Fruit fly (Drosophila melanogaster) whole organism, embryonic: ENCODE results near the gene stnB.

Experiments used
- Abd-B ChIP-seq: fragments of 200-800 bp; sonication (Bioruptor generic); optimal IDR thresholded peaks from 2 replicates; lab custom pipeline; 2018; ENCODE audit warnings: missing biosample characterization, mild to moderate bottlenecking, missing genetic modification characterization, moderate library complexity
- Ada2b ChIP-seq: fragments of 200-800 bp; sonication (Bioruptor generic); IDR thresholded peaks from 2 replicates; pipeline ENCODE4 v1.3.6; 2022; ENCODE audit warnings: missing biosample characterization, missing genetic modification characterization
- Bgb ChIP-seq: fragments of 200-800 bp; sonication (Bioruptor generic); IDR thresholded peaks from 2 replicates; pipeline ENCODE4 v1.3.6; 2022; ENCODE audit warnings: missing biosample characterization, missing genetic modification characterization; ENCODE audit not compliant: partially characterized antibody
- CG10366 ChIP-seq: fragments of 200-800 bp; sonication (Bioruptor generic); IDR thresholded peaks from 2 replicates; pipeline ENCODE4 v1.3.6; 2022; ENCODE audit warnings: missing biosample characterization, missing genetic modification characterization
- CG10543 ChIP-seq: fragments of 200-800 bp; sonication (Bioruptor generic); optimal IDR thresholded peaks from 3 replicates; lab custom pipeline; 2017; ENCODE audit warnings: missing biosample characterization, mild to moderate bottlenecking, missing genetic modification characterization, moderate library complexity
- CG11504 ChIP-seq: fragments of 200-800 bp; sonication (Bioruptor generic); optimal IDR thresholded peaks from 3 replicates; lab custom pipeline; 2019; ENCODE audit warnings: missing biosample characterization, mild to moderate bottlenecking, missing genetic modification characterization, moderate library complexity
- CG14860 ChIP-seq: fragments of 200-800 bp; sonication (Bioruptor generic); IDR thresholded peaks from 3 replicates; pipeline ENCODE4 v1.3.6; 2022; ENCODE audit warnings: missing biosample characterization, missing genetic modification characterization; ENCODE audit not compliant: partially characterized antibody
- CG15514 ChIP-seq: fragments of 200-800 bp; sonication (Bioruptor generic); optimal IDR thresholded peaks from 3 replicates; lab custom pipeline; 2017; ENCODE audit warnings: missing biosample characterization, missing genetic modification characterization, mild to moderate bottlenecking, moderate library complexity, missing genetic modification reagents
- CG16779 ChIP-seq: fragments of 200-800 bp; sonication (Bioruptor generic); IDR thresholded peaks from 2 replicates; pipeline ENCODE4 v1.3.6; 2022; ENCODE audit warnings: missing biosample characterization, missing genetic modification characterization
- CG17186 ChIP-seq: fragments of 200-800 bp; sonication (Bioruptor generic); optimal IDR thresholded peaks from 3 replicates; lab custom pipeline; 2017; ENCODE audit warnings: missing biosample characterization, missing genetic modification reagents, missing genetic modification characterization
- CG17612 ChIP-seq: fragments of 200-800 bp; sonication (Bioruptor generic); IDR thresholded peaks from 2 replicates; pipeline ENCODE4 v1.3.6; 2022; ENCODE audit warnings: missing biosample characterization, missing genetic modification characterization
- CG18476 ChIP-seq: fragments of 200-800 bp; sonication (Bioruptor generic); optimal IDR thresholded peaks from 2 replicates; lab custom pipeline; 2016; ENCODE audit warnings: missing biosample characterization, mild to moderate bottlenecking, missing genetic modification characterization
- CG2120 ChIP-seq: fragments of 200-800 bp; sonication (Bioruptor generic); optimal IDR thresholded peaks from 3 replicates; lab custom pipeline; 2016; ENCODE audit warnings: missing biosample characterization, missing genetic modification characterization
- CG2712 ChIP-seq: fragments of 200-800 bp; optimal IDR thresholded peaks from 3 replicates; lab custom pipeline; 2019; ENCODE audit warnings: missing biosample characterization, mild to moderate bottlenecking, missing genetic modification characterization, moderate library complexity
- CG30403 ChIP-seq: fragments of 200-800 bp; sonication (Bioruptor generic); optimal IDR thresholded peaks from 3 replicates; lab custom pipeline; 2016; ENCODE audit warnings: missing biosample characterization, missing genetic modification characterization
- CG31224 ChIP-seq: fragments of 200-800 bp; sonication (Bioruptor generic); IDR thresholded peaks from 2 replicates; pipeline ENCODE4 v1.3.6; 2022; ENCODE audit warnings: missing biosample characterization, missing genetic modification characterization
- CG31365 ChIP-seq: fragments of 200-800 bp; sonication (Bioruptor generic); optimal IDR thresholded peaks from 2 replicates; lab custom pipeline; 2018; ENCODE audit warnings: missing biosample characterization, mild to moderate bottlenecking, missing genetic modification characterization
- CG7786 ChIP-seq: fragments of 200-800 bp; sonication (Bioruptor generic); optimal IDR thresholded peaks from 2 replicates; lab custom pipeline; 2016; ENCODE audit warnings: missing biosample characterization, missing genetic modification characterization
- CG7839 ChIP-seq: fragments of 200-800 bp; sonication (Bioruptor generic); optimal IDR thresholded peaks from 3 replicates; lab custom pipeline; 2018; ENCODE audit warnings: missing biosample characterization, mild to moderate bottlenecking, missing genetic modification characterization, moderate library complexity
- CG9817 ChIP-seq: fragments of 200-800 bp; sonication (Bioruptor generic); optimal IDR thresholded peaks from 2 replicates; lab custom pipeline; 2018; ENCODE audit warnings: missing biosample characterization, mild to moderate bottlenecking, missing genetic modification characterization, moderate library complexity
- CG9932 ChIP-seq: fragments of 200-800 bp; sonication (Bioruptor generic); IDR thresholded peaks from 2 replicates; pipeline ENCODE4 v1.3.6; 2022; ENCODE audit warnings: missing biosample characterization, missing genetic modification characterization
- Dad ChIP-seq: fragments of 200-800 bp; sonication (Bioruptor generic); optimal IDR thresholded peaks from 3 replicates; lab custom pipeline; 2016; ENCODE audit warnings: missing biosample characterization, missing genetic modification characterization
- Dbx ChIP-seq: fragments of 200-800 bp; sonication (Bioruptor generic); IDR thresholded peaks from 3 replicates; pipeline ENCODE4 v1.3.6; 2022; ENCODE audit warnings: missing biosample characterization, missing genetic modification characterization
- Doc3 ChIP-seq: fragments of 200-800 bp; sonication (Bioruptor generic); IDR thresholded peaks from 3 replicates; pipeline ENCODE4 v1.3.6; 2022; ENCODE audit warnings: missing biosample characterization, missing genetic modification characterization; ENCODE audit not compliant: partially characterized antibody
- Ets65A ChIP-seq: fragments of 200-800 bp; sonication (Bioruptor generic); peaks from one replicate; lab custom pipeline; 2016; ENCODE audit warnings: missing biosample characterization, missing genetic modification characterization
- Fer3 ChIP-seq: fragments of 200-800 bp; sonication (Bioruptor generic); optimal IDR thresholded peaks from 2 replicates; lab custom pipeline; 2018; ENCODE audit warnings: missing biosample characterization, mild to moderate bottlenecking, missing genetic modification characterization, moderate library complexity
- Gsc ChIP-seq: fragments of 200-800 bp; sonication (Bioruptor generic); IDR thresholded peaks from 2 replicates; pipeline ENCODE4 v1.3.6; 2022; ENCODE audit warnings: missing biosample characterization, missing genetic modification characterization
- Hr39 ChIP-seq: fragments of >200 bp; optimal IDR thresholded peaks from 2 replicates; lab custom pipeline; 2017
- Med ChIP-seq: fragments of 200-800 bp; sonication (Bioruptor generic); peaks from one replicate; lab custom pipeline; 2016; ENCODE audit warnings: missing biosample characterization, missing genetic modification characterization, mild to moderate bottlenecking, inconsistent platforms, moderate library complexity
- Nf-YB ChIP-seq: fragments of 200-800 bp; sonication (Bioruptor generic); optimal IDR thresholded peaks from 3 replicates; lab custom pipeline; 2019; ENCODE audit warnings: missing biosample characterization, mild to moderate bottlenecking, missing genetic modification characterization, moderate library complexity
- Oli ChIP-seq: fragments of 200-800 bp; sonication (Bioruptor generic); optimal IDR thresholded peaks from 2 replicates; lab custom pipeline; 2018; ENCODE audit warnings: missing biosample characterization, mild to moderate bottlenecking, missing genetic modification characterization, moderate library complexity
- Pdp1 ChIP-seq, 2 experiments: fragments of 200-800 bp; sonication (Bioruptor generic); optimal IDR thresholded peaks; 3 replicates each; lab custom pipeline; 2016; ENCODE audit warnings: missing biosample characterization in 2 of 2, missing genetic modification characterization in 2 of 2, mild to moderate bottlenecking in 1 of 2, moderate library complexity in 1 of 2
- Ptx1 ChIP-seq: fragments of 200-800 bp; sonication (Bioruptor generic); IDR thresholded peaks from 2 replicates; pipeline ENCODE4 v1.3.6; 2022; ENCODE audit warnings: missing biosample characterization, missing genetic modification characterization
- Ravus ChIP-seq: fragments of 200-800 bp; sonication (Bioruptor generic); IDR thresholded peaks from 2 replicates; pipeline ENCODE4 v1.3.6; 2022; ENCODE audit warnings: missing biosample characterization, missing genetic modification characterization
- bab2 ChIP-seq: fragments of 200-800 bp; sonication (Bioruptor generic); optimal IDR thresholded peaks from 2 replicates; lab custom pipeline; 2016; ENCODE audit warnings: missing biosample characterization, missing genetic modification characterization
- bigmax ChIP-seq: fragments of 200-800 bp; sonication (Bioruptor generic); optimal IDR thresholded peaks from 2 replicates; lab custom pipeline; 2018; ENCODE audit warnings: missing biosample characterization, mild to moderate bottlenecking, missing genetic modification characterization
- bsh ChIP-seq, 2 experiments: fragments of 200-800 bp; sonication (Bioruptor generic); optimal IDR thresholded peaks; 2 replicates each; lab custom pipeline; 2017 to 2018; ENCODE audit warnings: mild to moderate bottlenecking in 2 of 2, missing biosample characterization in 2 of 2, missing genetic modification characterization in 2 of 2, moderate library complexity in 1 of 2
- chn ChIP-seq: fragments of 200-800 bp; sonication (Bioruptor generic); optimal IDR thresholded peaks from 2 replicates; lab custom pipeline; 2016; ENCODE audit warnings: missing biosample characterization, missing genetic modification characterization
- crc ChIP-seq: fragments of 200-800 bp; sonication (Bioruptor generic); optimal IDR thresholded peaks from 2 replicates; lab custom pipeline; 2016; ENCODE audit warnings: missing biosample characterization, missing genetic modification characterization
- cwo ChIP-seq: fragments of 200-800 bp; sonication (Bioruptor generic); optimal IDR thresholded peaks from 3 replicates; lab custom pipeline; 2017; ENCODE audit warnings: missing biosample characterization, missing genetic modification characterization, mild to moderate bottlenecking, moderate library complexity, missing genetic modification reagents
- fd96Cb ChIP-seq: fragments of 200-800 bp; sonication (Bioruptor generic); optimal IDR thresholded peaks from 2 replicates; lab custom pipeline; 2018; ENCODE audit warnings: missing biosample characterization, mild to moderate bottlenecking, missing genetic modification characterization, moderate library complexity
- maf-S ChIP-seq: fragments of 200-800 bp; sonication (Bioruptor generic); optimal IDR thresholded peaks from 2 replicates; lab custom pipeline; 2016; ENCODE audit warnings: missing biosample characterization, missing genetic modification characterization
- nmo ChIP-seq: fragments of 200-800 bp; sonication (Bioruptor generic); optimal IDR thresholded peaks from 2 replicates; lab custom pipeline; 2018; ENCODE audit warnings: missing biosample characterization, mild to moderate bottlenecking, missing genetic modification characterization, moderate library complexity
- pb ChIP-seq: fragments of 200-800 bp; sonication (Bioruptor generic); optimal IDR thresholded peaks from 3 replicates; lab custom pipeline; 2016; ENCODE audit warnings: missing biosample characterization, missing genetic modification characterization
- peb ChIP-seq: fragments of 200-800 bp; sonication (Bioruptor generic); IDR thresholded peaks from 2 replicates; pipeline ENCODE4 v1.3.6; 2022; ENCODE audit warnings: missing biosample characterization, missing genetic modification characterization
- pho ChIP-seq: fragments of 200-800 bp; sonication (Bioruptor generic); optimal IDR thresholded peaks from 2 replicates; lab custom pipeline; 2016; ENCODE audit warnings: missing biosample characterization, missing genetic modification characterization
- pnt ChIP-seq: fragments of 200-800 bp; sonication (Bioruptor generic); optimal IDR thresholded peaks from 3 replicates; lab custom pipeline; 2016; ENCODE audit warnings: missing biosample characterization, missing genetic modification characterization
- rib ChIP-seq: fragments of 200-800 bp; sonication (Bioruptor generic); IDR thresholded peaks from 2 replicates; pipeline ENCODE4 v1.3.6; 2022; ENCODE audit warnings: missing biosample characterization, missing genetic modification characterization
- sug ChIP-seq: fragments of 200-800 bp; optimal IDR thresholded peaks from 2 replicates; lab custom pipeline; 2019; ENCODE audit warnings: missing biosample characterization, mild to moderate bottlenecking, missing genetic modification characterization, moderate library complexity
- unc-4 ChIP-seq: fragments of 200-800 bp; sonication (Bioruptor generic); IDR thresholded peaks from 2 replicates; pipeline ENCODE4 v1.3.6; 2022; ENCODE audit warnings: missing biosample characterization, missing genetic modification characterization; ENCODE audit not compliant: partially characterized antibody
- usp ChIP-seq: fragments of >200 bp; optimal IDR thresholded peaks from 2 replicates; lab custom pipeline; 2017; ENCODE audit warnings: missing biosample characterization, missing genetic modification characterization

Gene stnB

DNA sequence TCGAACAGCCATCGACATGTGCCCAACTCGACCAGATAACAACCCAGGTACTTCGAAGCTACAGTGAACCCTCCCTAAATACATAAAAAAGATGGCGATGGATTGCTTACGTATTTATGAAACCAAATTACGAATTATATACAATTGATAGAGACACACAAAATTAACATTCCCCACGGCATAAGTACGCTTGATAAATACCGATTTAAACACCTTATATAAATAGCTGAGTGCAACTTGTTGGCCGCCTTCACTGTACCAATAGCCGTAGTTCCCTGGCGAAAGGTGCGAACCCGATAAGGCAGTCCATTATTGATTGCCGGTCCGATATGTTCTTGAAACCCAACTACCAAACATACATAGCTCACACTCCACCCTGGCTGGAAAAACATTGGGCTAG, 6.2 kb upstream of the stnB start (continued):
- no peak for TF ChIP-seq bab2 (GFP tag; lab: Kevin White, UChicago)
- TF ChIP-seq Abd-B (GFP tag; lab: Kevin White, UChicago): no peak
- no peak for TF ChIP-seq CG14860 (GFP tag; lab: Robert Waterston, UW)
- TF ChIP-seq CG17612 (GFP tag; lab: Robert Waterston, UW): no peak
- peak; percentile 44 for TF ChIP-seq Fer3 (tag; lab: Kevin White, UChicago)
- peak; percentile 37 for TF ChIP-seq CG7786 (GFP tag; lab: Kevin White, UChicago)
- peak; percentile 39 for TF ChIP-seq CG7839 (tag; lab: Kevin White, UChicago)
- peak; percentile 4 for TF ChIP-seq Nf-YB (GFP tag; lab: Kevin White, UChicago)
- peak; percentile 17 for TF ChIP-seq CG9817 (tag; lab: Kevin White, UChicago)
- no peak for TF ChIP-seq chn (GFP tag; lab: Kevin White, UChicago)
- peak; percentile 62 for TF ChIP-seq CG10543 (GFP tag; lab: Kevin White, UChicago)
- TF ChIP-seq sug (tag; lab: Kevin White, UChicago): peak; percentile 39
- TF ChIP-seq bsh (GFP tag; optimal IDR thresholded peaks at IDR 0.05; lab: Kevin White, UChicago): peak in 1 of 2 experiments; percentile 32
- no peak for TF ChIP-seq CG31365 (tag; lab: Kevin White, UChicago)
- TF ChIP-seq rib (GFP tag; lab: Robert Waterston, UW): peak; percentile 44; the same call in 1 of the 2 replicates
- TF ChIP-seq fd96Cb: no peak
- no peak for TF ChIP-seq Ravus (GFP tag; lab: Robert Waterston, UW)
- peak; percentile 2 for TF ChIP-seq Oli (tag; lab: Kevin White, UChicago)
- TF ChIP-seq bigmax (GFP tag; lab: Kevin White, UChicago): no peak
- TF ChIP-seq Pdp1 (GFP tag; optimal IDR thresholded peaks at IDR 0.05; lab: Kevin White, UChicago): peak; percentile 16 to 75
- peak; percentile 68 for TF ChIP-seq CG2120
- TF ChIP-seq CG10366: 0 out of 2 replicates have a peak, but pooled peaks have one; percentile 22
- peak; percentile 18 for TF ChIP-seq CG30403
- no peak for TF ChIP-seq Doc3
- TF ChIP-seq Gsc (GFP tag; lab: Robert Waterston, UW): no peak
- TF ChIP-seq usp (GFP tag; lab: Kevin White, UChicago): no peak
- TF ChIP-seq crc (GFP tag; lab: Kevin White, UChicago): no peak
- no peak for TF ChIP-seq pb (GFP tag; lab: Kevin White, UChicago)
- TF ChIP-seq CG15514 (GFP tag; lab: Kevin White, UChicago): peak; percentile 27
- peak; percentile 41; the same call in 1 of the 2 replicates for TF ChIP-seq CG31224
- TF ChIP-seq maf-S (GFP tag; lab: Kevin White, UChicago): no peak
- peak; percentile 6 for TF ChIP-seq pho (GFP tag; lab: Kevin White, UChicago)
- TF ChIP-seq CG2712 (tag; lab: Kevin White, UChicago): no peak
- peak; percentile 43; the same call in 1 of the 3 replicates for TF ChIP-seq Dbx (GFP tag; lab: Robert Waterston, UW)
- TF ChIP-seq CG11504 (tag; lab: Kevin White, UChicago): peak; percentile 32
- TF ChIP-seq Dad (GFP tag; lab: Kevin White, UChicago): no peak
- peak; percentile 45 for TF ChIP-seq cwo (GFP tag; lab: Kevin White, UChicago)
- peak; percentile 49 for TF ChIP-seq CG9932 (GFP tag; lab: Robert Waterston, UW)
- no peak for TF ChIP-seq unc-4 (GFP tag; lab: Robert Waterston, UW)
- TF ChIP-seq nmo (GFP tag; lab: Kevin White, UChicago): peak; percentile 5
- TF ChIP-seq Hr39 (lab: Kevin White, UChicago): no peak
- TF ChIP-seq peb: no peak
- peak; percentile 63 for TF ChIP-seq Ets65A (GFP tag; lab: Kevin White, UChicago)
- peak; percentile 59 for TF ChIP-seq Ptx1 (GFP tag; lab: Robert Waterston, UW)
- TF ChIP-seq Ada2b: no peak
- TF ChIP-seq Bgb: no peak
- no peak for TF ChIP-seq pnt (GFP tag; lab: Kevin White, UChicago)
- no peak for TF ChIP-seq CG17186 (GFP tag; lab: Kevin White, UChicago)
- TF ChIP-seq Med (GFP tag; lab: Kevin White, UChicago): peak; percentile 84
- no peak for TF ChIP-seq CG18476
- no peak for TF ChIP-seq CG16779 (GFP tag; lab: Robert Waterston, UW)
